Worm (Caenorhabditis elegans): ENCODE measurements around the gene F18E3.11.

ce11 chrV:7436509-7436908 lies 23.2 kb downstream of the F18E3.11 start:
- no peak for TF ChIP-seq pha-4 (tag; optimal IDR thresholded peaks at IDR 0.05)
- TF ChIP-seq flh-1 (GFP tag; optimal IDR thresholded peaks at IDR 0.05): no peak
- no peak for TF ChIP-seq nhr-28 (tag; optimal IDR thresholded peaks at IDR 0.05)
- no peak for TF ChIP-seq lsy-2 (tag; optimal IDR thresholded peaks at IDR 0.05)
- TF ChIP-seq mls-2 (tag; optimal IDR thresholded peaks at IDR 0.05): no peak
- TF ChIP-seq sptf-1 (tag; optimal IDR thresholded peaks at IDR 0.05): no peak
- TF ChIP-seq nhr-237 (tag; optimal IDR thresholded peaks at IDR 0.05): no peak
- no peak for TF ChIP-seq unc-39 (tag; optimal IDR thresholded peaks at IDR 0.05)
- no peak for TF ChIP-seq snpc-4 (tag; optimal IDR thresholded peaks at IDR 0.05)

Measured in whole organism, mixed stage, embryonic.